Worm (Caenorhabditis elegans) whole organism, L1 larva: Measurements from ENCODE around the gene E02C12.8.

Experiments
- dpl-1 ChIP-seq, 3 experiments: fragments of 150-350 bp in 2 of 3; sonication (generic microtip) in 1 of 3; optimal IDR thresholded peaks; 2 replicates each; lab custom pipeline; 2014 to 2017; ENCODE audit warnings: missing biosample characterization in 3 of 3, missing genetic modification characterization in 3 of 3, missing genetic modification reagents in 3 of 3
- dsc-1 ChIP-seq: sonication (generic microtip); optimal IDR thresholded peaks from 2 replicates; lab custom pipeline; 2016; ENCODE audit warnings: mild to moderate bottlenecking, missing genetic modification characterization, missing compliant biosample characterization
- elt-3 ChIP-seq, 6 experiments: fragments of 150-350 bp in 1 of 6; sonication (generic microtip); optimal IDR thresholded peaks; 2 replicates each; lab custom pipeline; 2017 to 2018; ENCODE audit warnings: missing biosample characterization in 6 of 6, missing genetic modification characterization in 6 of 6, inconsistent platforms in 1 of 6
- grh-1 ChIP-seq: fragments of 200-800 bp; sonication (Bioruptor generic); IDR thresholded peaks from 2 replicates; pipeline ENCODE4 v1.3.6; 2022; ENCODE audit warnings: missing genetic modification reagents, missing genetic modification characterization, missing compliant biosample characterization
- irx-1 ChIP-seq: sonication (generic microtip); optimal IDR thresholded peaks from 2 replicates; lab custom pipeline; 2016; ENCODE audit warnings: missing genetic modification characterization, missing compliant biosample characterization
- lin-13 ChIP-seq: fragments of 150-350 bp; optimal IDR thresholded peaks from 2 replicates; lab custom pipeline; 2014; ENCODE audit warnings: missing biosample characterization, missing genetic modification reagents, missing genetic modification characterization
- rnt-1 ChIP-seq: sonication (generic microtip); optimal IDR thresholded peaks from 2 replicates; lab custom pipeline; 2016; ENCODE audit warnings: mild to moderate bottlenecking, missing genetic modification characterization, moderate library complexity, missing compliant biosample characterization
- skn-1 ChIP-seq: fragments of 150-350 bp; optimal IDR thresholded peaks from 2 replicates; lab custom pipeline; 2014; ENCODE audit warnings: missing biosample characterization, missing genetic modification characterization
- sox-4 ChIP-seq: sonication (generic microtip); optimal IDR thresholded peaks from 2 replicates; lab custom pipeline; 2016; ENCODE audit warnings: missing genetic modification characterization, missing compliant biosample characterization
- tbx-2 ChIP-seq: sonication (generic microtip); optimal IDR thresholded peaks from 2 replicates; lab custom pipeline; 2016; ENCODE audit warnings: missing genetic modification characterization, missing compliant biosample characterization
- unc-62 ChIP-seq: fragments of 150-350 bp; optimal IDR thresholded peaks from 2 replicates; lab custom pipeline; 2014; ENCODE audit warnings: missing biosample characterization, missing genetic modification reagents, missing genetic modification characterization

- TF ChIP-seq grh-1: no peak
- no peak for TF ChIP-seq lin-13 (GFP tag; lab: Kevin White, UChicago)
- TF ChIP-seq dsc-1: no peak
- TF ChIP-seq dpl-1 (GFP tag; optimal IDR thresholded peaks at IDR 0.05; lab: Kevin White, UChicago): no peak
- no peak for TF ChIP-seq skn-1
- TF ChIP-seq elt-3 (tag; optimal IDR thresholded peaks at IDR 0.05; lab: Kevin White, UChicago): no peak
- TF ChIP-seq tbx-2: no peak
- TF ChIP-seq unc-62 (GFP tag; lab: Kevin White, UChicago): no peak
- TF ChIP-seq irx-1 (tag; lab: Kevin White, UChicago): no peak
- TF ChIP-seq sox-4 (tag; lab: Kevin White, UChicago): no peak
- no peak for TF ChIP-seq rnt-1 (tag; lab: Kevin White, UChicago)
These were observed 44.0 kb downstream of the E02C12.8 start for ce11 chrV:9329245-9329979.
